Fruit fly (Drosophila melanogaster) whole organism, embryonic: ENCODE data around the gene CG10628.

Experiments used
- B-H1 ChIP-seq: fragments of 200-800 bp; sonication (Bioruptor generic); IDR thresholded peaks from 3 replicates; pipeline ENCODE4 v1.3.6; 2022; ENCODE audit warnings: missing biosample characterization, missing genetic modification characterization
- CG10462 ChIP-seq: fragments of 200-800 bp; sonication (Bioruptor generic); optimal IDR thresholded peaks from 2 replicates; lab custom pipeline; 2016; ENCODE audit warnings: missing biosample characterization, missing genetic modification characterization
- CG10565 ChIP-seq: fragments of 200-800 bp; sonication (Bioruptor generic); optimal IDR thresholded peaks from 3 replicates; lab custom pipeline; 2016; ENCODE audit warnings: missing biosample characterization, mild to moderate bottlenecking, missing genetic modification characterization
- CG11695 ChIP-seq: fragments of 200-800 bp; sonication (Bioruptor generic); IDR thresholded peaks from 3 replicates; pipeline ENCODE4 v1.3.6; 2022; ENCODE audit warnings: missing biosample characterization, missing genetic modification characterization
- CG12071 ChIP-seq: fragments of 200-800 bp; sonication (Bioruptor generic); optimal IDR thresholded peaks from 3 replicates; lab custom pipeline; 2018; ENCODE audit warnings: missing biosample characterization, mild to moderate bottlenecking, missing genetic modification characterization
- CG12219 ChIP-seq: fragments of 200-800 bp; sonication (Bioruptor generic); optimal IDR thresholded peaks from 3 replicates; lab custom pipeline; 2018; ENCODE audit warnings: missing biosample characterization, mild to moderate bottlenecking, missing genetic modification characterization
- CG13123 ChIP-seq: fragments of 200-800 bp; sonication (Bioruptor generic); optimal IDR thresholded peaks from 2 replicates; lab custom pipeline; 2016; ENCODE audit warnings: missing biosample characterization, missing genetic modification characterization
- CG13424 ChIP-seq: fragments of 200-800 bp; sonication (Bioruptor generic); optimal IDR thresholded peaks from 2 replicates; lab custom pipeline; 2019; ENCODE audit warnings: missing biosample characterization, mild to moderate bottlenecking, missing genetic modification characterization, moderate library complexity
- CG13624 ChIP-seq: fragments of 200-800 bp; sonication (Bioruptor generic); optimal IDR thresholded peaks from 2 replicates; lab custom pipeline; 2016; ENCODE audit warnings: missing biosample characterization, missing genetic modification characterization
- CG14441 ChIP-seq: fragments of 200-800 bp; sonication (Bioruptor generic); IDR thresholded peaks from 2 replicates; pipeline ENCODE4 v1.3.6; 2022; ENCODE audit warnings: missing biosample characterization, missing genetic modification characterization
- CG15601 ChIP-seq: fragments of 200-800 bp; sonication (Bioruptor generic); optimal IDR thresholded peaks from 3 replicates; lab custom pipeline; 2019; ENCODE audit warnings: missing biosample characterization, mild to moderate bottlenecking, missing genetic modification characterization, moderate library complexity
- CG18262 ChIP-seq: fragments of 200-800 bp; optimal IDR thresholded peaks from 3 replicates; lab custom pipeline; 2019; ENCODE audit warnings: missing biosample characterization, mild to moderate bottlenecking, missing genetic modification characterization, moderate library complexity
- CG30403 ChIP-seq: fragments of 200-800 bp; sonication (Bioruptor generic); optimal IDR thresholded peaks from 3 replicates; lab custom pipeline; 2016; ENCODE audit warnings: missing biosample characterization, missing genetic modification characterization
- CG32772 ChIP-seq: fragments of 200-800 bp; sonication (Bioruptor generic); IDR thresholded peaks from 2 replicates; pipeline ENCODE4 v1.3.6; 2022; ENCODE audit warnings: missing biosample characterization, missing genetic modification characterization
- CG3838 ChIP-seq: fragments of 200-800 bp; sonication (Bioruptor generic); optimal IDR thresholded peaks from 3 replicates; lab custom pipeline; 2016; ENCODE audit warnings: missing biosample characterization, missing genetic modification characterization
- CG4424 ChIP-seq: fragments of 200-800 bp; sonication (Bioruptor generic); optimal IDR thresholded peaks from 3 replicates; lab custom pipeline; 2016; ENCODE audit warnings: missing biosample characterization, missing genetic modification characterization
- CG6254 ChIP-seq: fragments of 200-800 bp; sonication (Bioruptor generic); optimal IDR thresholded peaks from 3 replicates; lab custom pipeline; 2017; ENCODE audit warnings: mild to moderate bottlenecking, missing biosample characterization, missing genetic modification reagents, missing genetic modification characterization
- CG6791 ChIP-seq: fragments of 200-800 bp; sonication (Bioruptor generic); IDR thresholded peaks from 3 replicates; pipeline ENCODE4 v1.3.6; 2022; ENCODE audit warnings: missing biosample characterization, missing genetic modification characterization; ENCODE audit not compliant: partially characterized antibody
- CG6854 ChIP-seq: fragments of 200-800 bp; sonication (Bioruptor generic); optimal IDR thresholded peaks from 3 replicates; lab custom pipeline; 2017; ENCODE audit warnings: missing biosample characterization, mild to moderate bottlenecking, missing genetic modification characterization
- CG8388 ChIP-seq: fragments of 200-800 bp; sonication (Bioruptor generic); optimal IDR thresholded peaks from 2 replicates; lab custom pipeline; 2019; ENCODE audit warnings: missing biosample characterization, mild to moderate bottlenecking, missing genetic modification characterization, moderate library complexity
- CG9727 ChIP-seq: fragments of 200-800 bp; sonication (Bioruptor generic); optimal IDR thresholded peaks from 3 replicates; lab custom pipeline; 2017; ENCODE audit warnings: missing biosample characterization, mild to moderate bottlenecking, missing genetic modification characterization
- CG9817 ChIP-seq: fragments of 200-800 bp; sonication (Bioruptor generic); optimal IDR thresholded peaks from 2 replicates; lab custom pipeline; 2018; ENCODE audit warnings: missing biosample characterization, mild to moderate bottlenecking, missing genetic modification characterization, moderate library complexity
- CkIIα-i1 ChIP-seq: fragments of 200-800 bp; sonication (Bioruptor generic); IDR thresholded peaks from 2 replicates; pipeline ENCODE4 v1.3.6; 2022; ENCODE audit warnings: missing biosample characterization, missing genetic modification characterization
- CrebB ChIP-seq: fragments of 200-800 bp; sonication (Bioruptor generic); optimal IDR thresholded peaks from 3 replicates; lab custom pipeline; 2018; ENCODE audit warnings: missing biosample characterization, mild to moderate bottlenecking, missing genetic modification characterization
- Dbx ChIP-seq: fragments of 200-800 bp; sonication (Bioruptor generic); IDR thresholded peaks from 3 replicates; pipeline ENCODE4 v1.3.6; 2022; ENCODE audit warnings: missing biosample characterization, missing genetic modification characterization
- Dip2 ChIP-seq: fragments of 200-800 bp; sonication (Bioruptor generic); IDR thresholded peaks from 2 replicates; pipeline ENCODE4 v1.3.6; 2022; ENCODE audit warnings: missing biosample characterization, missing genetic modification characterization
- Dp ChIP-seq: fragments of 200-800 bp; sonication (Bioruptor generic); optimal IDR thresholded peaks from 2 replicates; lab custom pipeline; 2018; ENCODE audit warnings: missing biosample characterization, mild to moderate bottlenecking, missing genetic modification characterization, moderate library complexity
- Elba2 ChIP-seq: fragments of 200-800 bp; sonication (Bioruptor generic); optimal IDR thresholded peaks from 3 replicates; lab custom pipeline; 2016; ENCODE audit warnings: missing biosample characterization, missing genetic modification characterization
- Fer1 ChIP-seq: fragments of 200-800 bp; sonication (Bioruptor generic); optimal IDR thresholded peaks from 2 replicates; lab custom pipeline; 2017; ENCODE audit warnings: missing biosample characterization, mild to moderate bottlenecking, missing genetic modification characterization
- Med ChIP-seq: fragments of 200-800 bp; sonication (Bioruptor generic); peaks from one replicate; lab custom pipeline; 2016; ENCODE audit warnings: missing biosample characterization, missing genetic modification characterization, mild to moderate bottlenecking, inconsistent platforms, moderate library complexity
- Meics ChIP-seq: fragments of 200-800 bp; sonication (Bioruptor generic); optimal IDR thresholded peaks from 2 replicates; lab custom pipeline; 2017; ENCODE audit warnings: missing biosample characterization, mild to moderate bottlenecking, missing genetic modification characterization
- Mes4 ChIP-seq: fragments of 200-800 bp; sonication (Bioruptor generic); optimal IDR thresholded peaks from 2 replicates; lab custom pipeline; 2016; ENCODE audit warnings: missing biosample characterization, missing genetic modification characterization
- NFAT ChIP-seq: fragments of 200-800 bp; sonication (Bioruptor generic); IDR thresholded peaks from 2 replicates; pipeline ENCODE4 v1.3.6; 2022; ENCODE audit warnings: missing biosample characterization, missing genetic modification characterization
- Oli ChIP-seq: fragments of 200-800 bp; sonication (Bioruptor generic); optimal IDR thresholded peaks from 2 replicates; lab custom pipeline; 2018; ENCODE audit warnings: missing biosample characterization, mild to moderate bottlenecking, missing genetic modification characterization, moderate library complexity
- Six4 ChIP-seq: fragments of 200-800 bp; sonication (Bioruptor generic); optimal IDR thresholded peaks from 2 replicates; lab custom pipeline; 2016; ENCODE audit warnings: missing biosample characterization, missing genetic modification characterization
- Xrp1 ChIP-seq: fragments of 200-800 bp; sonication (Bioruptor generic); IDR thresholded peaks from 2 replicates; pipeline ENCODE4 v1.3.6; 2022; ENCODE audit warnings: missing biosample characterization, missing genetic modification characterization
- ato ChIP-seq: fragments of 200-800 bp; sonication (Bioruptor generic); IDR thresholded peaks from 2 replicates; pipeline ENCODE4 v1.3.6; 2022; ENCODE audit warnings: missing biosample characterization, missing genetic modification characterization; ENCODE audit not compliant: partially characterized antibody
- az2 ChIP-seq: fragments of 200-800 bp; sonication (Bioruptor generic); optimal IDR thresholded peaks from 3 replicates; lab custom pipeline; 2016; ENCODE audit warnings: missing biosample characterization, missing genetic modification characterization
- bowl ChIP-seq: fragments of 200-800 bp; sonication (Bioruptor generic); IDR thresholded peaks from 2 replicates; pipeline ENCODE4 v1.3.6; 2022; ENCODE audit warnings: missing biosample characterization, missing genetic modification characterization
- cato ChIP-seq: fragments of 200-800 bp; sonication (Bioruptor generic); optimal IDR thresholded peaks from 2 replicates; lab custom pipeline; 2016; ENCODE audit warnings: missing biosample characterization, missing genetic modification characterization, borderline replicate concordance
- exex ChIP-seq: fragments of 200-800 bp; sonication (Bioruptor generic); optimal IDR thresholded peaks from 4 replicates; lab custom pipeline; 2018; ENCODE audit warnings: missing biosample characterization, mild to moderate bottlenecking, missing genetic modification characterization, moderate library complexity
- fu2 ChIP-seq: fragments of 200-800 bp; sonication (Bioruptor generic); optimal IDR thresholded peaks from 2 replicates; lab custom pipeline; 2016; ENCODE audit warnings: missing biosample characterization, missing genetic modification characterization
- gce ChIP-seq: fragments of 200-800 bp; sonication (Bioruptor generic); IDR thresholded peaks from 3 replicates; pipeline ENCODE4 v1.3.6; 2022; ENCODE audit warnings: missing biosample characterization, missing genetic modification characterization
- gcm2 ChIP-seq: fragments of 200-800 bp; sonication (Bioruptor generic); optimal IDR thresholded peaks from 2 replicates; lab custom pipeline; 2016; ENCODE audit warnings: missing biosample characterization, missing genetic modification characterization
- inv ChIP-seq: fragments of 200-800 bp; sonication (Bioruptor generic); IDR thresholded peaks from 2 replicates; pipeline ENCODE4 v1.3.6; 2022; ENCODE audit warnings: missing biosample characterization, missing genetic modification characterization; ENCODE audit not compliant: partially characterized antibody
- mam ChIP-seq: fragments of 200-800 bp; sonication (Bioruptor generic); optimal IDR thresholded peaks from 3 replicates; lab custom pipeline; 2016; ENCODE audit warnings: missing biosample characterization, missing genetic modification characterization
- nerfin-2 ChIP-seq: fragments of 200-800 bp; sonication (Bioruptor generic); IDR thresholded peaks from 2 replicates; pipeline ENCODE4 v1.3.6; 2022; ENCODE audit warnings: missing biosample characterization, missing genetic modification characterization; ENCODE audit not compliant: partially characterized antibody
- nom ChIP-seq: fragments of 200-800 bp; sonication (Bioruptor generic); optimal IDR thresholded peaks from 2 replicates; lab custom pipeline; 2017; ENCODE audit warnings: missing biosample characterization, missing genetic modification characterization, mild to moderate bottlenecking, moderate library complexity, missing genetic modification reagents
- trh ChIP-seq: fragments of 200-800 bp; sonication (Bioruptor generic); optimal IDR thresholded peaks from 2 replicates; lab custom pipeline; 2016; ENCODE audit warnings: missing biosample characterization, missing genetic modification characterization
- twi ChIP-seq: fragments of 200-800 bp; optimal IDR thresholded peaks from 2 replicates; lab custom pipeline; 2019; ENCODE audit warnings: missing biosample characterization, mild to moderate bottlenecking, missing genetic modification characterization, moderate library complexity
- wor ChIP-seq: fragments of 200-800 bp; sonication (Bioruptor generic); IDR thresholded peaks from 2 replicates; pipeline ENCODE4 v1.3.6; 2022; ENCODE audit warnings: missing biosample characterization, missing genetic modification characterization
- zfh2 ChIP-seq: fragments of 200-800 bp; sonication (Bioruptor generic); optimal IDR thresholded peaks from 2 replicates; lab custom pipeline; 2016; ENCODE audit warnings: missing biosample characterization, missing genetic modification characterization

The CG10628 gene

DNA sequence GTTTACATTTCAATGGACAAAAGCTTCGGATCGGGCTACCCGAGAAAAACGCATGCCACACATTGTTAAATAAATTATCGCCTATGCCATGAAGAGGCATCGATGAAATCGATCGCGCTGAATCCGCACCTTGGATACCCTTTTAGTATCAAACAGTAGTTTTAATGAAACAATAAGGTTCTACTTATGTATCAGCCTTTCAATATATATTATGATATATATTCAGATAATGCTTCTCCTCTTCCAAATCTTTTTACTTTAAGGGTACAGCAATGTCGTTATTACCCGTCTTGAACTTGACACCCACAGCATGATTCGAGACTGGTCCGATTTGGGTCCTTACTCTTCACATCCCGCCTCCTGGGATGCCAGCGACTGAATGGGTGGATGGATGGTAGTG lies 41.5 kb upstream of the CG10628 start (continued):
- TF ChIP-seq Dip2 (GFP tag; lab: Robert Waterston, UW) (no peak), bowl (GFP tag; lab: Robert Waterston, UW) (no peak), CG13424 (peak; percentile 47), CG30403 (peak; percentile 10), CG12219 (GFP tag; lab: Kevin White, UChicago) (peak; percentile 18), Meics (no peak), cato (no peak), CG18262 (peak; percentile 31), inv (GFP tag; lab: Robert Waterston, UW) (no peak), CG13123 (GFP tag; lab: Kevin White, UChicago) (no peak), Dbx (GFP tag; lab: Robert Waterston, UW) (no peak), fu2 (GFP tag; lab: Kevin White, UChicago) (no peak), CkIIα-i1 (GFP tag; lab: Robert Waterston, UW) (no peak), wor (GFP tag; lab: Robert Waterston, UW) (no peak), Dp (GFP tag; lab: Kevin White, UChicago) (no peak), CG10462 (GFP tag; lab: Kevin White, UChicago) (no peak), trh (GFP tag; lab: Kevin White, UChicago) (no peak), Med (GFP tag; lab: Kevin White, UChicago) (peak; percentile 26), CG11695 (0 out of 3 replicates have a peak, but pooled peaks have one; percentile 10), CrebB (no peak), az2 (GFP tag; lab: Kevin White, UChicago) (peak; percentile 6), NFAT (GFP tag; lab: Robert Waterston, UW) (no peak), CG12071 (no peak), CG6791 (GFP tag; lab: Robert Waterston, UW) (no peak), CG4424 (peak; percentile 11), CG9727 (no peak), CG9817 (tag; lab: Kevin White, UChicago) (no peak), CG32772 (GFP tag; lab: Robert Waterston, UW) (no peak), CG14441 (no peak), zfh2 (no peak), twi (tag; lab: Kevin White, UChicago) (no peak), B-H1 (GFP tag; lab: Robert Waterston, UW) (no peak), ato (GFP tag; lab: Robert Waterston, UW) (no peak), Fer1 (GFP tag; lab: Kevin White, UChicago) (peak; percentile 29), nerfin-2 (GFP tag; lab: Robert Waterston, UW) (no peak), Six4 (GFP tag; lab: Kevin White, UChicago) (no peak), nom (GFP tag; lab: Kevin White, UChicago) (no peak), mam (GFP tag; lab: Kevin White, UChicago) (no peak), gce (GFP tag; lab: Robert Waterston, UW) (0 out of 3 replicates have a peak, but pooled peaks have one; percentile 15), Mes4 (GFP tag; lab: Kevin White, UChicago) (no peak), Xrp1 (GFP tag; lab: Robert Waterston, UW) (peak; percentile 56), CG3838 (GFP tag; lab: Kevin White, UChicago) (no peak), Oli (tag; lab: Kevin White, UChicago) (peak; percentile 43), CG6254 (GFP tag; lab: Kevin White, UChicago) (no peak), CG6854 (GFP tag; lab: Kevin White, UChicago) (no peak), CG10565 (no peak), gcm2 (GFP tag; lab: Kevin White, UChicago) (no peak), exex (no peak), CG15601 (tag; lab: Kevin White, UChicago) (peak; percentile 46), Elba2 (GFP tag; lab: Kevin White, UChicago) (no peak), CG13624 (GFP tag; lab: Kevin White, UChicago) (no peak), CG8388 (GFP tag; lab: Kevin White, UChicago) (peak; percentile 33)
